Fruit fly (Drosophila melanogaster) whole organism, wandering third instar larva: ENCODE data around the gene THG.

Experiments used
- CG32264 ChIP-seq: fragments of 200-800 bp; sonication (Bioruptor generic); optimal IDR thresholded peaks from 2 replicates; lab custom pipeline; 2016; ENCODE audit warnings: missing biosample characterization, missing genetic modification characterization
- CG9705 ChIP-seq: fragments of 200-800 bp; sonication (Bioruptor generic); optimal IDR thresholded peaks from 2 replicates; lab custom pipeline; 2018; ENCODE audit warnings: missing biosample characterization, mild to moderate bottlenecking, missing genetic modification characterization
- Dfd ChIP-seq: fragments of >200 bp; optimal IDR thresholded peaks from 2 replicates; lab custom pipeline; 2017; ENCODE audit warnings: missing biosample characterization, missing genetic modification characterization
- Dif ChIP-seq: fragments of 200-275, 200-300 bp; sonication (Bioruptor generic); optimal IDR thresholded peaks from 2 replicates; lab custom pipeline; 2018; ENCODE audit warnings: missing biosample characterization, missing genetic modification characterization; ENCODE audit not compliant: partially characterized antibody
- GATAd ChIP-seq: sonication (Bioruptor generic); optimal IDR thresholded peaks from 2 replicates; lab custom pipeline; 2016; ENCODE audit warnings: missing biosample characterization, missing genetic modification characterization
- HLH106 ChIP-seq: fragments of 200-800 bp; optimal IDR thresholded peaks from 3 replicates; lab custom pipeline; 2019; ENCODE audit warnings: missing biosample characterization, mild to moderate bottlenecking, missing genetic modification characterization, moderate library complexity
- Hnf4 ChIP-seq: fragments of 200-800 bp; sonication (Bioruptor generic); optimal IDR thresholded peaks from 2 replicates; lab custom pipeline; 2016; ENCODE audit warnings: missing biosample characterization, mild to moderate bottlenecking, missing genetic modification characterization
- Hr78 ChIP-seq: fragments of >200 bp; optimal IDR thresholded peaks from 2 replicates; lab custom pipeline; 2017; ENCODE audit warnings: missing biosample characterization, missing genetic modification characterization
- Hr83 ChIP-seq: fragments of 200-300 bp; sonication (Bioruptor generic); optimal IDR thresholded peaks from 2 replicates; lab custom pipeline; 2016; ENCODE audit warnings: missing biosample characterization, mild to moderate bottlenecking, missing genetic modification characterization, moderate library complexity; ENCODE audit not compliant: poor library complexity, severe bottlenecking
- Jra ChIP-seq: sonication (Bioruptor generic); optimal IDR thresholded peaks from 2 replicates; lab custom pipeline; 2016; ENCODE audit warnings: missing biosample characterization, missing genetic modification characterization
- Mio ChIP-seq: sonication (Bioruptor generic); optimal IDR thresholded peaks from 2 replicates; lab custom pipeline; 2016; ENCODE audit warnings: missing biosample characterization, missing genetic modification characterization
- N ChIP-seq: fragments of >200 bp; optimal IDR thresholded peaks from 2 replicates; lab custom pipeline; 2018; ENCODE audit warnings: missing biosample characterization, missing external identifiers, missing genetic modification characterization
- OdsH ChIP-seq: fragments of 200-800 bp; sonication (Bioruptor generic); optimal IDR thresholded peaks from 2 replicates; lab custom pipeline; 2016; ENCODE audit warnings: missing biosample characterization, mild to moderate bottlenecking, missing genetic modification characterization
- Rel ChIP-seq, 2 experiments: fragments of 200-800 bp; sonication (Bioruptor generic) in 1 of 2; optimal IDR thresholded peaks; 2 replicates in 1 of 2; 3 replicates in 1 of 2; lab custom pipeline; 2016 to 2019; ENCODE audit warnings: mild to moderate bottlenecking in 2 of 2, missing biosample characterization in 2 of 2, missing genetic modification characterization in 2 of 2, moderate library complexity in 1 of 2
- Sp1 ChIP-seq: fragments of 200-800 bp; sonication (Bioruptor generic); optimal IDR thresholded peaks from 3 replicates; lab custom pipeline; 2019; ENCODE audit warnings: missing biosample characterization, mild to moderate bottlenecking, missing genetic modification characterization, moderate library complexity
- Vsx2 ChIP-seq: fragments of 200-300, 225-300 bp; sonication (Bioruptor generic); optimal IDR thresholded peaks from 2 replicates; lab custom pipeline; 2018; ENCODE audit warnings: missing biosample characterization, missing genetic modification characterization; ENCODE audit not compliant: partially characterized antibody
- br ChIP-seq: fragments of 200-800 bp; sonication (Bioruptor generic); optimal IDR thresholded peaks from 2 replicates; lab custom pipeline; 2016; ENCODE audit warnings: missing biosample characterization, missing genetic modification characterization
- dl ChIP-seq, 2 experiments: fragments of 175-275, 200-275 bp in 1 of 2; fragments of 200-275 bp in 1 of 2; sonication (Bioruptor generic); optimal IDR thresholded peaks; lab custom pipeline; 2018; ENCODE audit warnings: mild to moderate bottlenecking in 2 of 2, missing biosample characterization in 2 of 2, missing genetic modification characterization in 2 of 2, moderate library complexity in 2 of 2; ENCODE audit not compliant: partially characterized antibody in 2 of 2, insufficient read depth in 1 of 2
- dmrt93B ChIP-seq: fragments of 200-800 bp; sonication (Bioruptor generic); optimal IDR thresholded peaks from 2 replicates; lab custom pipeline; 2018; ENCODE audit warnings: missing biosample characterization, mild to moderate bottlenecking, missing genetic modification characterization
- dsf ChIP-seq: sonication (Bioruptor generic); optimal IDR thresholded peaks from 2 replicates; lab custom pipeline; 2016; ENCODE audit warnings: missing biosample characterization, missing genetic modification characterization, borderline replicate concordance
- ey ChIP-seq: fragments of 200-800 bp; sonication (Bioruptor generic); optimal IDR thresholded peaks from 2 replicates; lab custom pipeline; 2016; ENCODE audit warnings: missing biosample characterization, missing genetic modification characterization
- foxo ChIP-seq, 2 experiments: fragments of 200-800 bp; sonication (Bioruptor generic); optimal IDR thresholded peaks; 2 replicates in 1 of 2; 3 replicates in 1 of 2; lab custom pipeline; 2016 to 2017; ENCODE audit warnings: missing biosample characterization in 2 of 2, missing genetic modification characterization in 2 of 2
- fru ChIP-seq: fragments of 200-800 bp; sonication (Bioruptor generic); optimal IDR thresholded peaks from 3 replicates; lab custom pipeline; 2016; ENCODE audit warnings: missing biosample characterization, mild to moderate bottlenecking, missing genetic modification characterization
- h ChIP-seq: fragments of 200-800 bp; sonication (Bioruptor generic); optimal IDR thresholded peaks from 3 replicates; lab custom pipeline; 2016; ENCODE audit warnings: missing biosample characterization, mild to moderate bottlenecking, missing genetic modification characterization
- jim ChIP-seq: fragments of 175-275, 200-325 bp; sonication (Bioruptor generic); optimal IDR thresholded peaks from 2 replicates; lab custom pipeline; 2016; ENCODE audit warnings: missing biosample characterization, mild to moderate bottlenecking, missing genetic modification characterization
- lola ChIP-seq: fragments of >200 bp; optimal IDR thresholded peaks from 2 replicates; lab custom pipeline; 2017; ENCODE audit warnings: missing biosample characterization, missing genetic modification characterization
- pan ChIP-seq: fragments of >200 bp; optimal IDR thresholded peaks from 2 replicates; lab custom pipeline; 2017
- psq ChIP-seq: fragments of 200-800 bp; sonication (Bioruptor generic); optimal IDR thresholded peaks from 3 replicates; lab custom pipeline; 2017; ENCODE audit warnings: missing biosample characterization, mild to moderate bottlenecking, missing genetic modification characterization, moderate library complexity
- rgr ChIP-seq: fragments of 200-800 bp; sonication (Bioruptor generic); optimal IDR thresholded peaks from 3 replicates; lab custom pipeline; 2016; ENCODE audit warnings: missing biosample characterization, mild to moderate bottlenecking, missing genetic modification characterization
- sage ChIP-seq: fragments of 200-800 bp; sonication (Bioruptor generic); optimal IDR thresholded peaks from 2 replicates; lab custom pipeline; 2016; ENCODE audit warnings: missing biosample characterization, mild to moderate bottlenecking, missing genetic modification characterization
- sv ChIP-seq: fragments of 200-800 bp; sonication (Bioruptor generic); optimal IDR thresholded peaks from 3 replicates; lab custom pipeline; 2016; ENCODE audit warnings: missing biosample characterization, missing genetic modification characterization
- tai ChIP-seq: sonication (Bioruptor generic); optimal IDR thresholded peaks from 2 replicates; lab custom pipeline; 2016; ENCODE audit warnings: missing biosample characterization, missing genetic modification characterization
- woc ChIP-seq: sonication (Bioruptor generic); optimal IDR thresholded peaks from 2 replicates; lab custom pipeline; 2016; ENCODE audit warnings: missing biosample characterization, mild to moderate bottlenecking, missing genetic modification characterization

The THG gene

dm6 chr2L:15009703-15010102 lies at the start of gene THG, which contains the start of gene Rnmt:
Gene THG (minus strand): TSS chr2L:15009724.
Gene Rnmt (plus strand): TSS chr2L:15009939.
- TF ChIP-seq woc: peak; percentile 66
- peak; percentile 57 for TF ChIP-seq dsf (GFP tag; lab: Kevin White, UChicago)
- peak; percentile 74 for TF ChIP-seq ey (GFP tag; lab: Kevin White, UChicago)
- no peak for TF ChIP-seq N (GFP tag; lab: Kevin White, UChicago)
- TF ChIP-seq OdsH (GFP tag; lab: Kevin White, UChicago): peak; percentile 83
- TF ChIP-seq tai: no peak
- TF ChIP-seq Mio (GFP tag; lab: Kevin White, UChicago): no peak
- peak; percentile 57 for TF ChIP-seq Jra (GFP tag; lab: Kevin White, UChicago)
- peak in 1 of 2 experiments; percentile 87 for TF ChIP-seq foxo (GFP tag; optimal IDR thresholded peaks at IDR 0.05; lab: Kevin White, UChicago)
- peak; percentile 49 for TF ChIP-seq sage (GFP tag; lab: Kevin White, UChicago)
- TF ChIP-seq lola (GFP tag; lab: Kevin White, UChicago): no peak
- TF ChIP-seq GATAd (GFP tag; lab: Kevin White, UChicago): peak; percentile 56
- peak; percentile 65 for TF ChIP-seq br
- TF ChIP-seq CG9705 (GFP tag; lab: Kevin White, UChicago): peak; percentile 61
- no peak for TF ChIP-seq CG32264 (GFP tag; lab: Kevin White, UChicago)
- no peak for TF ChIP-seq Rel (GFP tag; optimal IDR thresholded peaks at IDR 0.05; lab: Kevin White, UChicago)
- peak; percentile 22 for TF ChIP-seq Rel (tag; optimal IDR thresholded peaks at IDR 0.05; lab: Kevin White, UChicago)
- TF ChIP-seq fru (GFP tag; lab: Kevin White, UChicago): peak; percentile 77
- peak; percentile 72 for TF ChIP-seq psq (GFP tag; lab: Kevin White, UChicago)
- TF ChIP-seq Dif (GFP tag; lab: Kevin White, UChicago): no peak
- TF ChIP-seq Sp1 (GFP tag; lab: Kevin White, UChicago): peak; percentile 73
- TF ChIP-seq Dfd (GFP tag; lab: Kevin White, UChicago): no peak
- TF ChIP-seq Hr83 (GFP tag; lab: Kevin White, UChicago): peak; percentile 43
- peak; percentile 83 for TF ChIP-seq HLH106 (tag; lab: Kevin White, UChicago)
- TF ChIP-seq sv (GFP tag; lab: Kevin White, UChicago): peak; percentile 82
- no peak for TF ChIP-seq dmrt93B
- peak; percentile 89 for TF ChIP-seq rgr (GFP tag; lab: Kevin White, UChicago)
- peak; percentile 87 for TF ChIP-seq h

dm6 chr2L:15059000-15059399 lies 49.5 kb upstream of the THG start:
- TF ChIP-seq HLH106 (tag; lab: Kevin White, UChicago) (no peak), dl (GFP tag; optimal IDR thresholded peaks at IDR 0.05; lab: Kevin White, UChicago; ENCODE audit: insufficient read depth in 1 of 2, partially characterized antibody in 2 of 2) (no peak), Dif (GFP tag; lab: Kevin White, UChicago) (no peak), Hr78 (GFP tag; lab: Kevin White, UChicago) (no peak), woc (no peak), ey (GFP tag; lab: Kevin White, UChicago) (no peak), Hnf4 (GFP tag; lab: Kevin White, UChicago) (no peak)

- TF ChIP-seq dmrt93B (no peak), pan (lab: Kevin White, UChicago) (no peak), h (no peak), jim (GFP tag; lab: Kevin White, UChicago) (no peak), Jra (GFP tag; lab: Kevin White, UChicago) (no peak), HLH106 (tag; lab: Kevin White, UChicago) (no peak), N (GFP tag; lab: Kevin White, UChicago) (no peak), rgr (GFP tag; lab: Kevin White, UChicago) (no peak), Sp1 (GFP tag; lab: Kevin White, UChicago) (no peak), dsf (GFP tag; lab: Kevin White, UChicago) (no peak), sv (GFP tag; lab: Kevin White, UChicago) (no peak), Hnf4 (GFP tag; lab: Kevin White, UChicago) (no peak), ey (GFP tag; lab: Kevin White, UChicago) (no peak), Vsx2 (no peak), Rel (GFP tag; optimal IDR thresholded peaks at IDR 0.05; lab: Kevin White, UChicago) (no peak), Rel (tag; optimal IDR thresholded peaks at IDR 0.05; lab: Kevin White, UChicago) (no peak), Mio (GFP tag; lab: Kevin White, UChicago) (no peak), CG9705 (GFP tag; lab: Kevin White, UChicago) (no peak)
Measured at dm6 chr2L:15058118-15058402, 48.5 kb upstream of the THG start, which contains the start of gene CG33679. Gene CG33679 (plus strand): TSS chr2L:15058303.
